Worm (Caenorhabditis elegans) whole organism, L1 larva: ENCODE measurements around the gene cut-3.

ENCODE experiments used
- C34B4.2 ChIP-seq: sonication (generic microtip); optimal IDR thresholded peaks from 2 replicates; lab custom pipeline; 2017; ENCODE audit warnings: mild to moderate bottlenecking, missing genetic modification characterization, missing compliant biosample characterization
- aha-1 ChIP-seq: fragments of 150-350 bp; optimal IDR thresholded peaks from 2 replicates; lab custom pipeline; 2014; ENCODE audit warnings: missing biosample characterization, missing genetic modification characterization
- fkh-10 ChIP-seq: sonication (generic microtip); optimal IDR thresholded peaks from 2 replicates; lab custom pipeline; 2017; ENCODE audit warnings: missing biosample characterization, missing genetic modification reagents, missing genetic modification characterization
- fos-1 ChIP-seq: fragments of 150-350 bp; optimal IDR thresholded peaks from 2 replicates; lab custom pipeline; 2014; ENCODE audit warnings: missing biosample characterization, missing genetic modification characterization
- hlh-17 ChIP-seq: fragments of 200-800 bp; sonication (Bioruptor generic); optimal IDR thresholded peaks from 2 replicates; lab custom pipeline; 2018; ENCODE audit warnings: missing genetic modification characterization, mild to moderate bottlenecking, missing compliant biosample characterization, moderate library complexity, borderline replicate concordance
- jun-1 ChIP-seq: fragments of 150-350 bp; optimal IDR thresholded peaks from 2 replicates; lab custom pipeline; 2014; ENCODE audit warnings: missing biosample characterization, missing genetic modification reagents, missing genetic modification characterization
- lsy-2 ChIP-seq, 2 experiments: fragments of 150-350 bp; optimal IDR thresholded peaks; 2 replicates each; lab custom pipeline; 2014; ENCODE audit warnings: missing biosample characterization in 2 of 2, missing genetic modification characterization in 2 of 2
- mep-1 ChIP-seq: fragments of 150-350 bp; optimal IDR thresholded peaks from 2 replicates; lab custom pipeline; 2014; ENCODE audit warnings: missing biosample characterization, missing genetic modification characterization
- sup-37 ChIP-seq: fragments of 200-800 bp; sonication (Bioruptor generic); optimal IDR thresholded peaks from 2 replicates; lab custom pipeline; 2018; ENCODE audit warnings: mild to moderate bottlenecking, missing genetic modification characterization, missing compliant biosample characterization

ce11 chrII:8404748-8405147, 41.9 kb downstream of the cut-3 start, which contains the start of gene skpo-1:
- no peak for TF ChIP-seq lsy-2 (tag; optimal IDR thresholded peaks at IDR 0.05; lab: Kevin White, UChicago)
- TF ChIP-seq mep-1 (tag; lab: Kevin White, UChicago): no peak
- TF ChIP-seq fos-1 (tag; lab: Kevin White, UChicago): no peak
- TF ChIP-seq aha-1 (tag; lab: Kevin White, UChicago): no peak
- no peak for TF ChIP-seq sup-37 (GFP tag; lab: Kevin White, UChicago)
- no peak for TF ChIP-seq hlh-17 (GFP tag; lab: Kevin White, UChicago)
- no peak for TF ChIP-seq jun-1
- TF ChIP-seq C34B4.2 (tag; lab: Kevin White, UChicago): no peak
- TF ChIP-seq fkh-10 (GFP tag; lab: Kevin White, UChicago): no peak
